Fruit fly (Drosophila melanogaster): ENCODE results near the gene Med.

Med gene

dm6 chr3R:31627186-31627585 lies 16.3 kb downstream of the Med start (continued):
- TF ChIP-seq CG33557 (GFP tag; optimal IDR thresholded peaks at IDR 0.05) (no peak), Hr39 (optimal IDR thresholded peaks at IDR 0.05) (no peak), sens-2 (GFP tag; IDR thresholded peaks at IDR 0.05) (no peak), gfzf (GFP tag; optimal IDR thresholded peaks at IDR 0.05) (no peak), NC2β (GFP tag; optimal IDR thresholded peaks at IDR 0.05) (no peak), ham (GFP tag; IDR thresholded peaks at IDR 0.05) (no peak), Sry-δ (GFP tag; optimal IDR thresholded peaks at IDR 0.05) (no peak), Hmx (GFP tag; optimal IDR thresholded peaks at IDR 0.05) (no peak), pfk (GFP tag; optimal IDR thresholded peaks at IDR 0.05) (no peak), CG12659 (GFP tag; optimal IDR thresholded peaks at IDR 0.05) (no peak), tll (GFP tag; optimal IDR thresholded peaks at IDR 0.05) (no peak), TFAM (GFP tag; optimal IDR thresholded peaks at IDR 0.05) (no peak)

DNA sequence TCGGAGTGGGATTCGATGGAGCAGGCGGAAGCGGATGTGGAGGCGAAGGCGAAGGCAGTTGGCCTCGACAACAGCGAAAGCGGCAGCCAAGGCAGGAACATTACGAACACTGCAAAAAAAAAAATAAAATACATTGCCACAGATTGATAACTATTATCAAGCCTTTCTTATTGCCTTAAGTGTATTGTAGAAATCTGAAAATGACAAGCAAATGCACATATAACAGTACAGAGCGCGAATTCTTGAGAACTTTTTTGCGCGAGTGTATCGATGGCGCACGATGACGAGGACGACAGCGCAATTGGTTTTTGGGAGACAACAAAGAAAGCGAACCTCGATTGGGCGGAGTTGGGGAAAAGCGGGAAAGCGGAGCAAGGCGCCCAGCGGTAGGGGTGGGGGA lies 19.5 kb downstream of the Med start:
- TF ChIP-seq pho (GFP tag; optimal IDR thresholded peaks at IDR 0.05) (peak; percentile 29), Pdp1 (GFP tag; optimal IDR thresholded peaks at IDR 0.05) (no peak), bbx (GFP tag; IDR thresholded peaks at IDR 0.05; ENCODE audit: partially characterized antibody) (no peak), Hsf (GFP tag; optimal IDR thresholded peaks at IDR 0.05) (peak; percentile 3), maf-S (GFP tag; optimal IDR thresholded peaks at IDR 0.05) (no peak), gem (tag; optimal IDR thresholded peaks at IDR 0.05) (peak; percentile 17), CG7786 (GFP tag; optimal IDR thresholded peaks at IDR 0.05) (peak; percentile 16), sob (GFP tag; IDR thresholded peaks at IDR 0.05) (peak; percentile 48; the same call in 1 of the 2 replicates), Xbp1 (GFP tag; optimal IDR thresholded peaks at IDR 0.05) (peak; percentile 27), CG12769 (tag; optimal IDR thresholded peaks at IDR 0.05) (peak; percentile 5), CG2678 (tag; optimal IDR thresholded peaks at IDR 0.05) (peak; percentile 15), CG3847 (GFP tag; IDR thresholded peaks at IDR 0.05) (peak; percentile 42; the same call in 1 of the 2 replicates), mam (GFP tag; optimal IDR thresholded peaks at IDR 0.05) (peak; percentile 36), Hr3 (GFP tag; optimal IDR thresholded peaks at IDR 0.05) (no peak), dysf (GFP tag; IDR thresholded peaks at IDR 0.05) (peak; percentile 46; the same call in 1 of the 3 replicates), CG13894 (tag; optimal IDR thresholded peaks at IDR 0.05) (peak; percentile 1), Neu2 (GFP tag; optimal IDR thresholded peaks at IDR 0.05; ENCODE audit: borderline replicate concordance) (no peak), HmgD (GFP tag; optimal IDR thresholded peaks at IDR 0.05) (no peak), CG13624 (GFP tag; optimal IDR thresholded peaks at IDR 0.05) (peak; percentile 46), CG17328 (GFP tag; IDR thresholded peaks at IDR 0.05) (0 out of 2 replicates have a peak, but pooled peaks have one; percentile 20), Hmr (GFP tag; optimal IDR thresholded peaks at IDR 0.05) (peak; percentile 60), Ptx1 (GFP tag; IDR thresholded peaks at IDR 0.05) (peak; percentile 27), Mes4 (GFP tag; optimal IDR thresholded peaks at IDR 0.05) (no peak), ash1 (GFP tag; optimal IDR thresholded peaks at IDR 0.05) (no peak), CG10321 (GFP tag; IDR thresholded peaks at IDR 0.05) (no peak), CG15269 (tag; optimal IDR thresholded peaks at IDR 0.05) (peak; percentile 29), CkIIα-i1 (GFP tag; IDR thresholded peaks at IDR 0.05) (no peak), ems (GFP tag; optimal IDR thresholded peaks at IDR 0.05) (no peak), CG2120 (GFP tag; optimal IDR thresholded peaks at IDR 0.05) (peak; percentile 69), Bteb2 (GFP tag; optimal IDR thresholded peaks at IDR 0.05) (no peak), CG6791 (GFP tag; IDR thresholded peaks at IDR 0.05; ENCODE audit: partially characterized antibody) (no peak), NC2β (GFP tag; optimal IDR thresholded peaks at IDR 0.05) (no peak), H2.0 (GFP tag; IDR thresholded peaks at IDR 0.05) (0 out of 2 replicates have a peak, but pooled peaks have one; percentile 25), slbo (GFP tag; IDR thresholded peaks at IDR 0.05) (peak; percentile 68), prd (optimal IDR thresholded peaks at IDR 0.05) (no peak), prd (GFP tag; IDR thresholded peaks at IDR 0.05) (0 out of 3 replicates have a peak, but pooled peaks have one; percentile 30), crc (GFP tag; optimal IDR thresholded peaks at IDR 0.05) (no peak), grn (GFP tag; optimal IDR thresholded peaks at IDR 0.05) (no peak), CG10209 (GFP tag; optimal IDR thresholded peaks at IDR 0.05) (no peak), Kr (GFP tag; optimal IDR thresholded peaks at IDR 0.05) (no peak)
